Worm (Caenorhabditis elegans): ENCODE measurements around the gene srw-130.

Gene srw-130

ce11 chrV:3541117-3541516 is 7.6 kb downstream of the srw-130 start, which contains the start of gene srbc-67:
TSS of gene srbc-67 (minus strand) at chrV:3541217.
- no peak for TF ChIP-seq cog-1 (tag; optimal IDR thresholded peaks at IDR 0.05)
- TF ChIP-seq flt-1 (GFP tag; IDR thresholded peaks at IDR 0.05), result no peak
- TF ChIP-seq klf-2 (GFP tag; conservative IDR thresholded peaks at IDR 0.05), result no peak
- no peak for TF ChIP-seq med-1 (GFP tag; optimal IDR thresholded peaks at IDR 0.05; ENCODE audit: insufficient read depth)
- TF ChIP-seq ztf-23 (GFP tag; IDR thresholded peaks at IDR 0.05), result no peak
- TF ChIP-seq T22C8.4 (GFP tag; IDR thresholded peaks at IDR 0.05), result no peak
- no peak for TF ChIP-seq ztf-29 (GFP tag; IDR thresholded peaks at IDR 0.05)
- TF ChIP-seq ref-1 (GFP tag; conservative IDR thresholded peaks at IDR 0.05), result no peak
- TF ChIP-seq tab-1 (GFP tag; IDR thresholded peaks at IDR 0.05), result no peak

DNA sequence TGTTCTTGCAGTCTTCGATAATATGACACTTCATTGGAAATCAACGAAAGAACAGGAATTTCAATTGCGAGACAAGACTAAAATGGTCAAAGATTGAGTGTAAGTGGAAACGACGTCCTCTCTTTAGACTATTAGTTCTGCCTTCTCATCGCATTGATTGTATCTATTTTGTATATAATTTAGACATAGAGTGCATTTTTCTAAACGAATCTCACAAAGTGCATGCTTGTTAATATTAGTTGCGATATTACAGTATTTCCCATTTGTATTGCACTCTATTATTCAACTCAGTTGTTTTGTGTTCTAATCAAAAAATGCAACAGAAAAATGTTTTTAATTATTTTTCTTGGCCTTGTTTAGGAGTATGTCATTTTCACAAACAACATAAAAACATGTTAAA is 10.4 kb downstream of the srw-130 start, which contains the start of gene nhr-93:
Gene nhr-93, minus strand, starts transcription at position 101 of the 400 bp plus-strand sequence.
- TF ChIP-seq T22C8.4 (GFP tag; IDR thresholded peaks at IDR 0.05) (no peak), tab-1 (GFP tag; IDR thresholded peaks at IDR 0.05) (no peak), med-1 (GFP tag; optimal IDR thresholded peaks at IDR 0.05; ENCODE audit: insufficient read depth) (no peak), ztf-23 (GFP tag; IDR thresholded peaks at IDR 0.05) (no peak), ztf-29 (GFP tag; IDR thresholded peaks at IDR 0.05) (no peak), klf-2 (GFP tag; conservative IDR thresholded peaks at IDR 0.05) (no peak)

DNA sequence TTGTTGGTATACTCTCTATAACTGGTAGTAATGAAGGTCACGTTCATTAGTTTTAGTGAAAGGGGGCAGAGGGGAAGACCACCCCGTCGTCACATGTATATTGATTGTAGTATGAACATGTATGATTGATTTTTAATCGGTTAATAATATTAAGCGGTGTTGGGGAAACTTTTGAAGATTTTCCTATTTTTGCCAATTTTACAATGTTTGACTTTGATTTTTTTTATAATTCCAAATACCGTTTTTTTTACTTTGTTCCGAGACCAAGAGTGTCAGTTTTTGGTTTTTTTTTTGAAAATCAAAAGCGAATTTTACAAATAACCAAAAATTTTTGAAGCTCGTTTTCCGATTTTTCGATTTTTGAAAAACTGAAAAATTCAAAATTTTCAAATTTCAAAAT is 13.4 kb downstream of the srw-130 start, which contains the start of gene nhr-221:
Gene nhr-221, minus strand, starts transcription at position 101 of the 400 bp plus-strand sequence.
- TF ChIP-seq tab-1 (GFP tag; IDR thresholded peaks at IDR 0.05) (no peak), flt-1 (GFP tag; IDR thresholded peaks at IDR 0.05) (no peak), ztf-23 (GFP tag; IDR thresholded peaks at IDR 0.05) (no peak), ref-1 (GFP tag; conservative IDR thresholded peaks at IDR 0.05) (no peak)

ce11 chrV:3530403-3530802 is 18.3 kb downstream of the srw-130 start, which contains the start of gene srbc-66:
TSS of gene srbc-66 (plus strand) at chrV:3530703.
- no peak for TF ChIP-seq flt-1 (GFP tag; IDR thresholded peaks at IDR 0.05)
- TF ChIP-seq tab-1 (GFP tag; IDR thresholded peaks at IDR 0.05), result no peak
- TF ChIP-seq klf-2 (GFP tag; conservative IDR thresholded peaks at IDR 0.05), result no peak
- no peak for TF ChIP-seq ref-1 (GFP tag; conservative IDR thresholded peaks at IDR 0.05)
- no peak for TF ChIP-seq ztf-29 (GFP tag; IDR thresholded peaks at IDR 0.05)
- no peak for TF ChIP-seq ztf-23 (GFP tag; IDR thresholded peaks at IDR 0.05)
- TF ChIP-seq med-1 (GFP tag; optimal IDR thresholded peaks at IDR 0.05; ENCODE audit: insufficient read depth), result no peak
- TF ChIP-seq cog-1 (tag; optimal IDR thresholded peaks at IDR 0.05), result no peak
- no peak for TF ChIP-seq T22C8.4 (GFP tag; IDR thresholded peaks at IDR 0.05)

- TF ChIP-seq ref-1 (GFP tag; conservative IDR thresholded peaks at IDR 0.05) (no peak), klf-2 (GFP tag; conservative IDR thresholded peaks at IDR 0.05) (no peak), flt-1 (GFP tag; IDR thresholded peaks at IDR 0.05) (no peak), cog-1 (tag; optimal IDR thresholded peaks at IDR 0.05) (no peak), T22C8.4 (GFP tag; IDR thresholded peaks at IDR 0.05) (no peak), tab-1 (GFP tag; IDR thresholded peaks at IDR 0.05) (no peak), med-1 (GFP tag; optimal IDR thresholded peaks at IDR 0.05; ENCODE audit: insufficient read depth) (no peak), ztf-29 (GFP tag; IDR thresholded peaks at IDR 0.05) (no peak)
Measured at ce11 chrV:3526882-3527281, 21.8 kb downstream of the srw-130 start, which contains the start of gene str-260. TSS of gene str-260 (plus strand) at chrV:3527182.

DNA sequence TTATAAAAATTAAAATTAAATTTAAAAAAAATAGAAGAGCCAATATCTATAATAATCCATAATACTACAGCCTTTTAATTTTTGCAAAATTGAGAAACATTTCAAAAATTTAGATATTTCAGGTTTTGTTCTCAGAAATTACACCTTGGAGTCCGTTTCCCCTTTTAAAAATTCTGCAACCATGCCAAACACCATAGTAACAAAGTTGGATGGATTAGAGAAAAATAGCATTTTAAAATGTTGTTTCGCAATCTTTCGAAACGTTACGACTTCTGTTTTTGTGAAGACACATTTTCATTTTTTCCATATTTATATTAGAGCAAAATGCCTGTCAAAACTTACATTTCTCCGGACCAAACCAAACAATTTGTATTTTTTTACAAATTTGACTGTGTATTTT is 23.7 kb downstream of the srw-130 start, which contains the start of gene T24A6.7:
Gene T24A6.7, plus strand, starts transcription at position 301 of the 400 bp plus-strand sequence.
- TF ChIP-seq ztf-23 (GFP tag; IDR thresholded peaks at IDR 0.05), result no peak
- TF ChIP-seq T22C8.4 (GFP tag; IDR thresholded peaks at IDR 0.05), result no peak
- no peak for TF ChIP-seq ref-1 (GFP tag; conservative IDR thresholded peaks at IDR 0.05)
- TF ChIP-seq cog-1 (tag; optimal IDR thresholded peaks at IDR 0.05), result no peak
- no peak for TF ChIP-seq ztf-29 (GFP tag; IDR thresholded peaks at IDR 0.05)
- no peak for TF ChIP-seq tab-1 (GFP tag; IDR thresholded peaks at IDR 0.05)
- no peak for TF ChIP-seq flt-1 (GFP tag; IDR thresholded peaks at IDR 0.05)
- TF ChIP-seq klf-2 (GFP tag; conservative IDR thresholded peaks at IDR 0.05), result no peak
- no peak for TF ChIP-seq med-1 (GFP tag; optimal IDR thresholded peaks at IDR 0.05; ENCODE audit: insufficient read depth)

ce11 chrV:3523262-3523661 is 25.4 kb downstream of the srw-130 start, which contains the start of gene irg-1:
TSS of gene irg-1 (plus strand) at chrV:3523587.
- TF ChIP-seq cog-1 (tag; optimal IDR thresholded peaks at IDR 0.05) (no peak), T22C8.4 (GFP tag; IDR thresholded peaks at IDR 0.05) (no peak), tab-1 (GFP tag; IDR thresholded peaks at IDR 0.05) (no peak), ztf-23 (GFP tag; IDR thresholded peaks at IDR 0.05) (no peak), flt-1 (GFP tag; IDR thresholded peaks at IDR 0.05) (no peak), ref-1 (GFP tag; conservative IDR thresholded peaks at IDR 0.05) (no peak), med-1 (GFP tag; optimal IDR thresholded peaks at IDR 0.05; ENCODE audit: insufficient read depth) (no peak), ztf-29 (GFP tag; IDR thresholded peaks at IDR 0.05) (no peak), klf-2 (GFP tag; conservative IDR thresholded peaks at IDR 0.05) (no peak)

DNA sequence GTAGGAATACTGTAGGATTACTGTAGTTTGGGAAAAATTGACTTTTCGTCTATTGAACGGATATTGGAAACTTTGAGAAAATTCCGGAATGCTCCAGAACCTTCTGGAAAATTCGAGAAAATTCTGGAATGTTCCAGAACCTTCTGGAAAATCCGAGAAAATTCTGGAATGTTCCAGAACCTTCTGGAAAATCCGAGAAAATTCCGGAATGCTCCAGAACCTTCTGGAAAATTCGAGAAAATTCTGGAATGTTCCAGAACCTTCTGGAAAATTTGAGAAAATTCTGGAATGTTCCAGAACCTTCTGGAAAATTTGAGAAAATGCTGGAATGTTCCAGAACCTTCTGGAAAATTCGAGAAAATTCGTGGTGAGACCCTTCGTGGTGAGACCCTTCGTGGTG is 28.3 kb downstream of the srw-130 start:
- TF ChIP-seq flt-1 (GFP tag; IDR thresholded peaks at IDR 0.05), result peak; percentile 65; the same call in 1 of the 2 replicates

ce11 chrV:3517889-3518288 is 30.8 kb downstream of the srw-130 start, which contains the start of gene str-227:
TSS of gene str-227 (plus strand) at chrV:3518189.
- TF ChIP-seq klf-2 (GFP tag; conservative IDR thresholded peaks at IDR 0.05) (no peak), ref-1 (GFP tag; conservative IDR thresholded peaks at IDR 0.05) (no peak), flt-1 (GFP tag; IDR thresholded peaks at IDR 0.05) (no peak), ztf-29 (GFP tag; IDR thresholded peaks at IDR 0.05) (no peak), cog-1 (tag; optimal IDR thresholded peaks at IDR 0.05) (no peak), ztf-23 (GFP tag; IDR thresholded peaks at IDR 0.05) (no peak), tab-1 (GFP tag; IDR thresholded peaks at IDR 0.05) (no peak), med-1 (GFP tag; optimal IDR thresholded peaks at IDR 0.05; ENCODE audit: insufficient read depth) (no peak), T22C8.4 (GFP tag; IDR thresholded peaks at IDR 0.05) (no peak)

DNA sequence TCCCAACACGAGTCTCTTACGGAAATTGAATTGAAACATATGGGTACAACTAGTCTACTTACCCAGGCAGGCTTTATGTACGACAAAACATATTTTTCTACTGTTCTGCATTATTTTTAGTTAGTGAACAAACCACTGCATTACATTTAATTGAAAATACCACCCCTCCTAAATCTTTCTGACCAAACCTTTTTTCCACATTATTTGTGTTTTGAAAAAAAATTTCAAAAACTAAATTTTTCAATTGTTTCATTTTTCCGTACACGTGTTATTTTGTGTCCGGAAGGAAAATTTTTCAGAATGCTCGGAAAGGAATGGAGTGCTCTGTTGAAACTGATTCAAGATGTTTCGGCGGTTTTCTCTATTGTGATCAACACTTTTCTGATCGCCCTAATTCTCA is 36.3 kb downstream of the srw-130 start, which contains the start of gene str-226:
Gene str-226, plus strand, starts transcription at position 301 of the 400 bp plus-strand sequence.
- TF ChIP-seq ztf-29 (GFP tag; IDR thresholded peaks at IDR 0.05), result no peak

Measured in whole organism, midembryonic.